Worm (Caenorhabditis elegans) whole organism, midembryonic: Measurements from ENCODE around the gene chil-9.

ENCODE experiments used
- T22C8.4 ChIP-seq: fragments of 200-800 bp; sonication (Bioruptor generic); IDR thresholded peaks from 2 replicates; pipeline ENCODE4 v1.3.6; 2022; ENCODE audit warnings: missing genetic modification characterization, missing compliant biosample characterization
- cog-1 ChIP-seq: sonication (generic microtip); optimal IDR thresholded peaks from 2 replicates; lab custom pipeline; 2016; ENCODE audit warnings: missing genetic modification characterization, missing compliant biosample characterization
- flt-1 ChIP-seq: fragments of 200-800 bp; sonication (Bioruptor generic); IDR thresholded peaks from 2 replicates; pipeline ENCODE4 v1.3.6; 2022; ENCODE audit warnings: missing genetic modification characterization, missing compliant biosample characterization
- klf-2 ChIP-seq: fragments of 200-800 bp; sonication (Bioruptor generic); conservative IDR thresholded peaks from 2 replicates; pipeline ENCODE4 v1.3.6; 2022; ENCODE audit warnings: missing genetic modification reagents, missing genetic modification characterization, missing compliant biosample characterization
- med-1 ChIP-seq: sonication (generic microtip); optimal IDR thresholded peaks from 2 replicates; lab custom pipeline; 2017; ENCODE audit warnings: missing genetic modification characterization, mild to moderate bottlenecking, missing compliant biosample characterization, antibody characterized with exemption, missing genetic modification reagents; ENCODE audit not compliant: insufficient read depth
- ref-1 ChIP-seq: fragments of 200-800 bp; sonication (Bioruptor generic); conservative IDR thresholded peaks from 2 replicates; pipeline ENCODE4 v1.3.6; 2022; ENCODE audit warnings: missing genetic modification reagents, missing genetic modification characterization, missing compliant biosample characterization
- tab-1 ChIP-seq: fragments of 200-800 bp; sonication (Bioruptor generic); IDR thresholded peaks from 2 replicates; pipeline ENCODE4 v1.3.6; 2022; ENCODE audit warnings: missing genetic modification characterization, missing compliant biosample characterization
- ztf-23 ChIP-seq: fragments of 200-800 bp; sonication (Bioruptor generic); IDR thresholded peaks from 2 replicates; pipeline ENCODE4 v1.3.6; 2022; ENCODE audit warnings: missing genetic modification reagents, missing genetic modification characterization, missing compliant biosample characterization
- ztf-29 ChIP-seq: fragments of 200-800 bp; sonication (Bioruptor generic); IDR thresholded peaks from 2 replicates; pipeline ENCODE4 v1.3.6; 2022; ENCODE audit warnings: missing genetic modification reagents, missing genetic modification characterization, missing compliant biosample characterization

chil-9 gene

DNA sequence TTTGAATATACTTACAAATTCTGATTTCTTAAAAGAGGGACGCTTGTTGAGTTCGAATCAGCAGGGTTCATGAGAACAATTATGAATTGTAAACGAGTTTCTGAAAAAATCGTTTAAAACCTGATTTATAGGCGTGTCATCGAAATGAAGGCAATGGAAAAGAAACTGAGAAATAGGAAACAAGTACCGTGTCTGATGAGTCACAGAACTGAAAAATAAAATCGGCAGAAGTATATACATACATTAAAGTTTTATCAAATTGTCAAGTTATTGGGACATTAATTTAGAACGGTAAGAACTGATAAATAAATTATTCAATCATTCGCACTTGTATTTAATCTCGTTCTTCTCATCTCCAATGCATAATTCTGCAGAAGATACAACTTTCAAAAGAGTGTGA is at the start of gene chil-9:
Gene chil-9 (minus strand): TSS at position 101 of the 400 bp plus-strand sequence.
- TF ChIP-seq med-1 (GFP tag; lab: Kevin White, UChicago): no peak
- no peak for TF ChIP-seq tab-1 (GFP tag; lab: Robert Waterston, UW)
- TF ChIP-seq ref-1 (GFP tag; lab: Robert Waterston, UW): no peak
- TF ChIP-seq T22C8.4 (GFP tag; lab: Robert Waterston, UW): no peak
- no peak for TF ChIP-seq ztf-29
- TF ChIP-seq klf-2 (GFP tag; lab: Robert Waterston, UW): no peak
- TF ChIP-seq flt-1 (GFP tag; lab: Robert Waterston, UW): no peak

ce11 chrII:9894435-9894834 is 49.3 kb upstream of the chil-9 start, which contains the start of gene F26C11.1:
Gene F26C11.1, plus strand, starts transcription at chrII:9894735.
- no peak for TF ChIP-seq med-1 (GFP tag; lab: Kevin White, UChicago)
- TF ChIP-seq flt-1 (GFP tag; lab: Robert Waterston, UW): no peak
- no peak for TF ChIP-seq cog-1 (tag; lab: Kevin White, UChicago)
- TF ChIP-seq klf-2 (GFP tag; lab: Robert Waterston, UW): no peak
- no peak for TF ChIP-seq tab-1 (GFP tag; lab: Robert Waterston, UW)
- no peak for TF ChIP-seq ztf-23 (GFP tag; lab: Robert Waterston, UW)
- TF ChIP-seq ztf-29: no peak
- no peak for TF ChIP-seq ref-1 (GFP tag; lab: Robert Waterston, UW)
- no peak for TF ChIP-seq T22C8.4 (GFP tag; lab: Robert Waterston, UW)

DNA sequence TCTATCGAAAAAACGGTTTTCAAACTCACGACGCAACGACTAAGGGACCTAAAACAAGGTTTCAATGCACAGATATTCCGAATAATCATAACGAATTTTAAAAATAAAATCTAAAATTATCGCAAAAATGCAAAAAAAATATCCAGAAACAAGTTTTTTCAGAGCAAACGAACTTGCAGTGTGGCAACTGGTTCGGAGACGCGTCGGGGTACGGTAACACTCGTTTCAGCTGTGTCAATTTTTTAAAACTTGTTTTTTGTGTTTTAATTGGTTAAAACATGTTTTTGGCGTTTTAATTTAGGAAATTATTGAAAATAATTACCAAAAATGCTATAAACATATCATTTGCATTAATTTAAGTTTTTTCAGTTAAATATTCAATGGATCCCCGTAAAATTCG is 47.3 kb upstream of the chil-9 start, which contains the start of gene C08H9.16:
Gene C08H9.16 (plus strand): TSS at position 370 of the 400 bp plus-strand sequence.
- no peak for TF ChIP-seq tab-1 (GFP tag; lab: Robert Waterston, UW)
- TF ChIP-seq klf-2 (GFP tag; lab: Robert Waterston, UW): no peak
- TF ChIP-seq med-1 (GFP tag; lab: Kevin White, UChicago): no peak
- TF ChIP-seq cog-1 (tag; lab: Kevin White, UChicago): no peak
- TF ChIP-seq ztf-23 (GFP tag; lab: Robert Waterston, UW): no peak
- TF ChIP-seq T22C8.4 (GFP tag; lab: Robert Waterston, UW): no peak
- no peak for TF ChIP-seq ztf-29
- TF ChIP-seq flt-1 (GFP tag; lab: Robert Waterston, UW): no peak
- TF ChIP-seq ref-1 (GFP tag; lab: Robert Waterston, UW): no peak

ce11 chrII:9891823-9892222 is 46.7 kb upstream of the chil-9 start:
- TF ChIP-seq tab-1 (GFP tag; lab: Robert Waterston, UW): no peak
- TF ChIP-seq klf-2 (GFP tag; lab: Robert Waterston, UW): no peak
- TF ChIP-seq ztf-29: no peak
- TF ChIP-seq T22C8.4 (GFP tag; lab: Robert Waterston, UW): no peak
- no peak for TF ChIP-seq ztf-23 (GFP tag; lab: Robert Waterston, UW)
- TF ChIP-seq med-1 (GFP tag; lab: Kevin White, UChicago): no peak
- no peak for TF ChIP-seq flt-1 (GFP tag; lab: Robert Waterston, UW)

DNA sequence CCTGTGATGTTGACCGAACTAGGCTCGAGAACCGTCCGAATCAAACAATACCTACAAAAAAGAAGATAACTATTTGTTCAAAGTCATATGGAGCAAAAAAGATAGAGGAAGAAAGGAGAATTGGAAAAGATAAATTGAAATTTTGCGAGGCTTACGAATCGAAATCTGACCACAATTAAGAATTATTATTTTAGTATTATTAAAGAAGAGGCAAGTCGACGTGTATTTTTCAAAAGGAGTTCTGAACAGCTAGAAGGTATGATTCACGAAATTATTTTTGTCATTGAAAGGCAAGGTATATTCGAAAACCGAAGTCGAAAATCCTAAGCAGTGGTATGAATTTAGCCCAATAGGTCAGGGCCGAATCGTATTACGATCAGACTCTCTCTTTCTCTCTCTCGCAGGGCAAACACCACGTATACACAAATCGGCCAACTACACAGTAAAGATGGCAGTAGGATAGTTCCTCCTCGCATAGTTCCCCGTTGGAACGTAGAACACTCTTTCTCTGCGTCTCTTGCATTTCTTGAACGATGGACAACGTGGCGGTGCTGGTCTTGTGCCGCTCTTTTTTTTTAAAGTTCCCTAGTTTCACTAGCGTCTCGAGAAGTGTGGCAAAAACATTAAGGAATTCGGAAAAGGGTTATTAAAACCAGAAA is 46.0 kb upstream of the chil-9 start, which contains the start of gene vgln-1:
Gene vgln-1 (minus strand): TSS at position 51 of the 659 bp plus-strand sequence.
- no peak for TF ChIP-seq ztf-29
- no peak for TF ChIP-seq ztf-23 (GFP tag; lab: Robert Waterston, UW)
- TF ChIP-seq flt-1 (GFP tag; lab: Robert Waterston, UW): no peak
- TF ChIP-seq ref-1 (GFP tag; lab: Robert Waterston, UW): no peak
- TF ChIP-seq med-1 (GFP tag; lab: Kevin White, UChicago): no peak
- TF ChIP-seq T22C8.4 (GFP tag; lab: Robert Waterston, UW): no peak
- TF ChIP-seq cog-1 (tag; lab: Kevin White, UChicago): no peak
- no peak for TF ChIP-seq tab-1 (GFP tag; lab: Robert Waterston, UW)
- TF ChIP-seq klf-2 (GFP tag; lab: Robert Waterston, UW): no peak

DNA sequence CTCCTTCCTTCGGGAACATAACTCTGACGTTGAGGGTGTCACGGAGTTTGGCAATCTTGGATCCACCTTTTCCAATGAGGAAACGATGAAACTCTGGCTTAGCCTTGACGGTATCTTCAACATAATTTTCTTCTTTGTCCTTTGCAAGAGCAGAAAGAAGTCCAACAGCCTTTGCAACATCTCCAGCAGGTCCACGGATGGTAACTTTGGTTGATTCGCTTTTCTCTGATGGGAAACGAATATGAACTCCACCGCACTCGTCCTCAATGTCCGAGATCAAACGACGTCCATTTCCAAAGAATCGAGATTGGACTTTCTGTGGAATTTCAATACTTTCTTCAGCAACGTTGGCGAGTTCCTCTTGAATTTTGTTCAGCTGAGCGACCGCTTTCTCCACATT is 43.4 kb upstream of the chil-9 start:
- TF ChIP-seq ref-1 (GFP tag; lab: Robert Waterston, UW) (no peak), ztf-23 (GFP tag; lab: Robert Waterston, UW) (no peak), med-1 (GFP tag; lab: Kevin White, UChicago) (no peak), T22C8.4 (GFP tag; lab: Robert Waterston, UW) (no peak), cog-1 (tag; lab: Kevin White, UChicago) (no peak), klf-2 (GFP tag; lab: Robert Waterston, UW) (no peak), flt-1 (GFP tag; lab: Robert Waterston, UW) (no peak), ztf-29 (no peak), tab-1 (GFP tag; lab: Robert Waterston, UW) (no peak)

- no peak for TF ChIP-seq flt-1 (GFP tag; lab: Robert Waterston, UW)
- no peak for TF ChIP-seq med-1 (GFP tag; lab: Kevin White, UChicago)
- no peak for TF ChIP-seq tab-1 (GFP tag; lab: Robert Waterston, UW)
- TF ChIP-seq T22C8.4 (GFP tag; lab: Robert Waterston, UW): no peak
- TF ChIP-seq ref-1 (GFP tag; lab: Robert Waterston, UW): no peak
- no peak for TF ChIP-seq cog-1 (tag; lab: Kevin White, UChicago)
- no peak for TF ChIP-seq ztf-23 (GFP tag; lab: Robert Waterston, UW)
- TF ChIP-seq klf-2 (GFP tag; lab: Robert Waterston, UW): no peak
- no peak for TF ChIP-seq ztf-29
These were observed 41.1 kb upstream of the chil-9 start, which contains the start of gene algn-8 for ce11 chrII:9886216-9886615. Gene algn-8, minus strand, starts transcription at chrII:9886442.

- TF ChIP-seq med-1 (GFP tag; lab: Kevin White, UChicago): no peak
- no peak for TF ChIP-seq cog-1 (tag; lab: Kevin White, UChicago)
- TF ChIP-seq T22C8.4 (GFP tag; lab: Robert Waterston, UW): no peak
- TF ChIP-seq flt-1 (GFP tag; lab: Robert Waterston, UW): no peak
- no peak for TF ChIP-seq klf-2 (GFP tag; lab: Robert Waterston, UW)
- no peak for TF ChIP-seq ztf-23 (GFP tag; lab: Robert Waterston, UW)
- TF ChIP-seq tab-1 (GFP tag; lab: Robert Waterston, UW): no peak
- TF ChIP-seq ref-1 (GFP tag; lab: Robert Waterston, UW): no peak
- TF ChIP-seq ztf-29: no peak
These were observed 35.7 kb upstream of the chil-9 start, which contains the start of gene C08H9.15 for ce11 chrII:9880826-9881225. Gene C08H9.15, plus strand, starts transcription at chrII:9881193.
